Fruit fly (Drosophila melanogaster) whole organism, embryonic: Measurements from ENCODE around the gene CSN3.
A peak's percentile ranks its signal among the peaks of the same experiment; 100 is the strongest.

ENCODE experiments used
- Asciz ChIP-seq: fragments of 200-800 bp; sonication (Bioruptor generic); optimal IDR thresholded peaks from 2 replicates; lab custom pipeline; 2017; ENCODE audit warnings: missing biosample characterization, mild to moderate bottlenecking, missing genetic modification characterization, missing genetic modification reagents
- B-H2 ChIP-seq: fragments of 200-800 bp; sonication (Bioruptor generic); optimal IDR thresholded peaks from 2 replicates; lab custom pipeline; 2018; ENCODE audit warnings: missing biosample characterization, mild to moderate bottlenecking, missing genetic modification characterization
- Bgb ChIP-seq: fragments of 200-800 bp; sonication (Bioruptor generic); IDR thresholded peaks from 2 replicates; pipeline ENCODE4 v1.3.6; 2022; ENCODE audit warnings: missing biosample characterization, missing genetic modification characterization; ENCODE audit not compliant: partially characterized antibody
- Blimp-1 ChIP-seq: fragments of 200-800 bp; sonication (Bioruptor generic); optimal IDR thresholded peaks from 3 replicates; lab custom pipeline; 2018; ENCODE audit warnings: missing biosample characterization, missing genetic modification characterization, mild to moderate bottlenecking, moderate library complexity, missing genetic modification reagents
- CG10462 ChIP-seq: fragments of 200-800 bp; sonication (Bioruptor generic); optimal IDR thresholded peaks from 2 replicates; lab custom pipeline; 2016; ENCODE audit warnings: missing biosample characterization, missing genetic modification characterization
- CG10979 ChIP-seq: fragments of 200-800 bp; sonication (Bioruptor generic); optimal IDR thresholded peaks from 2 replicates; lab custom pipeline; 2018; ENCODE audit warnings: missing biosample characterization, mild to moderate bottlenecking, missing genetic modification characterization, moderate library complexity
- CG12104 ChIP-seq: fragments of 200-800 bp; sonication (Bioruptor generic); optimal IDR thresholded peaks from 3 replicates; lab custom pipeline; 2016; ENCODE audit warnings: missing biosample characterization, missing genetic modification characterization
- CG15011 ChIP-seq: fragments of 200-800 bp; sonication (Bioruptor generic); optimal IDR thresholded peaks from 3 replicates; lab custom pipeline; 2018; ENCODE audit warnings: missing biosample characterization, mild to moderate bottlenecking, missing genetic modification characterization
- CG18599 ChIP-seq: fragments of 200-800 bp; sonication (Bioruptor generic); optimal IDR thresholded peaks from 3 replicates; lab custom pipeline; 2017; ENCODE audit warnings: missing biosample characterization, missing genetic modification characterization, mild to moderate bottlenecking, moderate library complexity, missing genetic modification reagents
- CG2678 ChIP-seq: fragments of 200-800 bp; sonication (Bioruptor generic); optimal IDR thresholded peaks from 3 replicates; lab custom pipeline; 2019; ENCODE audit warnings: missing biosample characterization, mild to moderate bottlenecking, missing genetic modification characterization, moderate library complexity
- CG31388 ChIP-seq: fragments of 200-800 bp; sonication (Bioruptor generic); optimal IDR thresholded peaks from 2 replicates; lab custom pipeline; 2016; ENCODE audit warnings: missing biosample characterization, missing genetic modification characterization
- CG4328 ChIP-seq: fragments of 200-800 bp; sonication (Bioruptor generic); optimal IDR thresholded peaks from 3 replicates; lab custom pipeline; 2017; ENCODE audit warnings: missing biosample characterization, missing genetic modification reagents, missing genetic modification characterization
- CG43689 ChIP-seq: fragments of 200-800 bp; sonication (Bioruptor generic); IDR thresholded peaks from 2 replicates; pipeline ENCODE4 v1.3.6; 2022; ENCODE audit warnings: missing biosample characterization, missing genetic modification characterization
- CG4730 ChIP-seq: fragments of 200-800 bp; sonication (Bioruptor generic); IDR thresholded peaks from 2 replicates; pipeline ENCODE4 v1.3.6; 2022; ENCODE audit warnings: missing biosample characterization, missing genetic modification characterization
- CG6683 ChIP-seq: fragments of 200-800 bp; sonication (Bioruptor generic); optimal IDR thresholded peaks from 2 replicates; lab custom pipeline; 2017; ENCODE audit warnings: missing biosample characterization, mild to moderate bottlenecking, missing genetic modification characterization, missing genetic modification reagents
- CG7372 ChIP-seq: fragments of 200-800 bp; sonication (Bioruptor generic); IDR thresholded peaks from 2 replicates; pipeline ENCODE4 v1.3.6; 2022; ENCODE audit warnings: missing biosample characterization, missing genetic modification characterization
- CTCF ChIP-seq: fragments of 200-800 bp; sonication (Bioruptor generic); optimal IDR thresholded peaks from 2 replicates; lab custom pipeline; 2017; ENCODE audit warnings: missing biosample characterization, mild to moderate bottlenecking, missing genetic modification characterization, moderate library complexity
- CrebB ChIP-seq: fragments of 200-800 bp; sonication (Bioruptor generic); optimal IDR thresholded peaks from 3 replicates; lab custom pipeline; 2018; ENCODE audit warnings: missing biosample characterization, mild to moderate bottlenecking, missing genetic modification characterization
- Eip74EF ChIP-seq, 2 experiments: fragments of 200-800 bp in 1 of 2; fragments of >200 bp in 1 of 2; sonication (Bioruptor generic) in 1 of 2; optimal IDR thresholded peaks; 2 replicates each; lab custom pipeline; 2017 to 2019; ENCODE audit warnings: missing biosample characterization in 2 of 2, missing genetic modification characterization in 2 of 2, mild to moderate bottlenecking in 1 of 2, moderate library complexity in 1 of 2
- Hmx ChIP-seq: fragments of 200-800 bp; sonication (Bioruptor generic); optimal IDR thresholded peaks from 2 replicates; lab custom pipeline; 2016; ENCODE audit warnings: missing biosample characterization, missing genetic modification characterization
- Mad ChIP-seq: fragments of 200-800 bp; sonication (Bioruptor generic); optimal IDR thresholded peaks from 2 replicates; lab custom pipeline; 2016; ENCODE audit warnings: missing biosample characterization, missing genetic modification characterization
- Ptx1 ChIP-seq: fragments of 200-800 bp; sonication (Bioruptor generic); IDR thresholded peaks from 2 replicates; pipeline ENCODE4 v1.3.6; 2022; ENCODE audit warnings: missing biosample characterization, missing genetic modification characterization
- al ChIP-seq: fragments of 200-800 bp; sonication (Bioruptor generic); IDR thresholded peaks from 2 replicates; pipeline ENCODE4 v1.3.6; 2022; ENCODE audit warnings: missing biosample characterization, missing genetic modification characterization
- ara ChIP-seq: fragments of 200-800 bp; sonication (Bioruptor generic); IDR thresholded peaks from 2 replicates; pipeline ENCODE4 v1.3.6; 2022; ENCODE audit warnings: missing biosample characterization, missing genetic modification characterization
- bbx ChIP-seq: fragments of 200-800 bp; sonication (Bioruptor generic); IDR thresholded peaks from 2 replicates; pipeline ENCODE4 v1.3.6; 2022; ENCODE audit warnings: missing biosample characterization, missing genetic modification characterization; ENCODE audit not compliant: partially characterized antibody
- cad ChIP-seq: fragments of >200 bp; optimal IDR thresholded peaks from 2 replicates; lab custom pipeline; 2017; ENCODE audit warnings: missing biosample characterization, missing genetic modification characterization
- croc ChIP-seq: fragments of 200-800 bp; sonication (Bioruptor generic); conservative IDR thresholded peaks from 3 replicates; pipeline ENCODE4 v1.3.6; 2022; ENCODE audit warnings: missing biosample characterization, missing genetic modification characterization
- dati ChIP-seq: fragments of 200-800 bp; sonication (Bioruptor generic); IDR thresholded peaks from 2 replicates; pipeline ENCODE4 v1.3.6; 2022; ENCODE audit warnings: missing biosample characterization, missing genetic modification characterization
- ems ChIP-seq: fragments of 200-800 bp; sonication (Bioruptor generic); optimal IDR thresholded peaks from 3 replicates; lab custom pipeline; 2016; ENCODE audit warnings: missing biosample characterization, missing genetic modification characterization
- eve ChIP-seq, 2 experiments: fragments of >200 bp; optimal IDR thresholded peaks; 2 replicates each; lab custom pipeline; 2017; ENCODE audit warnings: missing biosample characterization in 2 of 2, missing genetic modification characterization in 2 of 2
- grn ChIP-seq: fragments of 200-800 bp; sonication (Bioruptor generic); optimal IDR thresholded peaks from 3 replicates; lab custom pipeline; 2017; ENCODE audit warnings: missing biosample characterization, missing genetic modification characterization
- jing ChIP-seq: fragments of 200-800 bp; sonication (Bioruptor generic); optimal IDR thresholded peaks from 2 replicates; lab custom pipeline; 2018; ENCODE audit warnings: missing biosample characterization, mild to moderate bottlenecking, missing genetic modification characterization
- nom ChIP-seq: fragments of 200-800 bp; sonication (Bioruptor generic); optimal IDR thresholded peaks from 2 replicates; lab custom pipeline; 2017; ENCODE audit warnings: missing biosample characterization, missing genetic modification characterization, mild to moderate bottlenecking, moderate library complexity, missing genetic modification reagents
- peb ChIP-seq: fragments of 200-800 bp; sonication (Bioruptor generic); IDR thresholded peaks from 2 replicates; pipeline ENCODE4 v1.3.6; 2022; ENCODE audit warnings: missing biosample characterization, missing genetic modification characterization
- rib ChIP-seq: fragments of 200-800 bp; sonication (Bioruptor generic); IDR thresholded peaks from 2 replicates; pipeline ENCODE4 v1.3.6; 2022; ENCODE audit warnings: missing biosample characterization, missing genetic modification characterization
- ro ChIP-seq: fragments of 200-800 bp; sonication (Bioruptor generic); IDR thresholded peaks from 2 replicates; pipeline ENCODE4 v1.3.6; 2022; ENCODE audit warnings: missing biosample characterization, missing genetic modification characterization
- sens ChIP-seq: fragments of 200-800 bp; sonication (Bioruptor generic); peaks from one replicate; lab custom pipeline; 2016; ENCODE audit warnings: missing biosample characterization, missing genetic modification characterization
- sens-2 ChIP-seq: fragments of 200-800 bp; sonication (Bioruptor generic); IDR thresholded peaks from 2 replicates; pipeline ENCODE4 v1.3.6; 2022; ENCODE audit warnings: missing biosample characterization, missing genetic modification characterization
- sima ChIP-seq: fragments of 200-800 bp; sonication (Bioruptor generic); optimal IDR thresholded peaks from 2 replicates; lab custom pipeline; 2016; ENCODE audit warnings: missing biosample characterization, missing genetic modification characterization
- wor ChIP-seq: fragments of 200-800 bp; sonication (Bioruptor generic); IDR thresholded peaks from 2 replicates; pipeline ENCODE4 v1.3.6; 2022; ENCODE audit warnings: missing biosample characterization, missing genetic modification characterization

Gene CSN3

DNA sequence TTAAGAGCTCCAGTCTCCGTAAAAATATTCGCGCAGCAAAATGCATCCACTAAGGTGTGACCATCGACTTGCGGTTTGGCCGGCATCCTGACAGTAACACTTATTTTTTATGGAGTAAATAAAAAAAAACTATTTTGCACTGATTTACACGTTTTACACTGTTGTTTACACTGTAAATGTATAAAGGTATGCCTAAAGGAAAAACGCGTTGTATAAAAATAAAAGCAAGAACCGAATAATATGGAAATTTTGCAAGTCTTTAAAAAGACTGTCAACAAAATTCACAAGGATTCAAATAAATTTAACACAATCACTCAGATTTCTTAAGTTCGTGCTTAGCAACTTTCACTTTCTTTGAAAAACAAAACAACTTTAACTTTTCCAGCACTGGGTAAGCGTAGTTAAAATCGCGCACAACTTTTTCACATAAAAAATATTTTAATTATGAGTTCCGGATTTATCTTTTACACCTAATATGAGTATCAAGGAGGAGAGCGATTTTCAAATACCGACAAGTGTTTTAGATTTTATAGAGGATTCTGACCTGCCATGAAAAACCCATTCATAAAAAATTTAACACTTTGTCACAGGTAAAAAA is 18.1 kb downstream of the CSN3 start (continued):
- TF ChIP-seq nom (GFP tag; lab: Kevin White, UChicago) (no peak), peb (no peak), bbx (GFP tag; lab: Robert Waterston, UW) (no peak), CG4730 (GFP tag; lab: Robert Waterston, UW) (no peak), CG15011 (GFP tag; lab: Kevin White, UChicago) (peak; percentile 43), CG31388 (GFP tag; lab: Kevin White, UChicago) (peak; percentile 59), rib (GFP tag; lab: Robert Waterston, UW) (no peak), CTCF (GFP tag; lab: Kevin White, UChicago) (no peak), CG12104 (GFP tag; lab: Kevin White, UChicago) (peak; percentile 17), Hmx (GFP tag; lab: Kevin White, UChicago) (peak; percentile 51), croc (GFP tag; lab: Robert Waterston, UW) (no peak), CG10462 (GFP tag; lab: Kevin White, UChicago) (no peak), CG4328 (no peak), CG43689 (no peak), Bgb (no peak), grn (GFP tag; lab: Kevin White, UChicago) (no peak), cad (peak; percentile 36), sima (GFP tag; lab: Kevin White, UChicago) (peak; percentile 38), dati (GFP tag; lab: Robert Waterston, UW) (no peak), jing (GFP tag; lab: Kevin White, UChicago) (no peak), CG10979 (tag; lab: Kevin White, UChicago) (no peak), sens (GFP tag; lab: Kevin White, UChicago) (peak; percentile 70), sens-2 (GFP tag; lab: Robert Waterston, UW) (no peak), Blimp-1 (GFP tag; lab: Kevin White, UChicago) (peak; percentile 83), ro (GFP tag; lab: Robert Waterston, UW) (no peak)

DNA sequence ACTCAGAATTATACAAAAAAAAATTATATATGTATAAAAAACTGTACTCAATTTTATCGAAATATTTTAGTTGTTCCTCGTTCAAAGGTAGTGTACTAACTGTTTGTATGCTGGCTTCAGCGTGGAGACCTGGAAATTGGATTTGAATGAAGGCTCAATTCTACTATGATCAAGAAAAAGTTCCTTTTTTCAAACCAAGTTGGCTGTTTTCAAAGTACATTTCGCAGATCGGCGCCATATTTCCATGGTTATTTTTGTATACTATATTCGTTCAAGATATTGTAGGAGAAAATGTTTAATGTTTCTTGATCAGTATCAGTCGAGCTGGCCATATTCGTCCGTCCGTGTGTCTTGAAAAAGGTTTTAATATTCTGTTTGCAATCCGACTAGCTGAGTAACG is 23.4 kb downstream of the CSN3 start, which contains the start of gene Mst77F:
TSS of gene Mst77F (minus strand) at position 101 of the 400 bp plus-strand sequence.
- TF ChIP-seq Ptx1 (GFP tag; lab: Robert Waterston, UW) (no peak), CG2678 (tag; lab: Kevin White, UChicago) (no peak), wor (GFP tag; lab: Robert Waterston, UW) (no peak), CG6683 (GFP tag; lab: Kevin White, UChicago) (no peak), ems (GFP tag; lab: Kevin White, UChicago) (no peak), B-H2 (GFP tag; lab: Kevin White, UChicago) (no peak), ara (GFP tag; lab: Robert Waterston, UW) (no peak), CG7372 (GFP tag; lab: Robert Waterston, UW) (no peak), CrebB (no peak), CG18599 (GFP tag; lab: Kevin White, UChicago) (no peak), Mad (GFP tag; lab: Kevin White, UChicago) (no peak), Eip74EF (GFP tag; optimal IDR thresholded peaks at IDR 0.05; lab: Kevin White, UChicago) (no peak), al (GFP tag; lab: Robert Waterston, UW) (no peak), eve (GFP tag; optimal IDR thresholded peaks at IDR 0.05; lab: Kevin White, UChicago) (no peak), Asciz (GFP tag; lab: Kevin White, UChicago) (no peak)
